ENCODE assay signal across 1 worm cellular context in the genomic region with DNA sequence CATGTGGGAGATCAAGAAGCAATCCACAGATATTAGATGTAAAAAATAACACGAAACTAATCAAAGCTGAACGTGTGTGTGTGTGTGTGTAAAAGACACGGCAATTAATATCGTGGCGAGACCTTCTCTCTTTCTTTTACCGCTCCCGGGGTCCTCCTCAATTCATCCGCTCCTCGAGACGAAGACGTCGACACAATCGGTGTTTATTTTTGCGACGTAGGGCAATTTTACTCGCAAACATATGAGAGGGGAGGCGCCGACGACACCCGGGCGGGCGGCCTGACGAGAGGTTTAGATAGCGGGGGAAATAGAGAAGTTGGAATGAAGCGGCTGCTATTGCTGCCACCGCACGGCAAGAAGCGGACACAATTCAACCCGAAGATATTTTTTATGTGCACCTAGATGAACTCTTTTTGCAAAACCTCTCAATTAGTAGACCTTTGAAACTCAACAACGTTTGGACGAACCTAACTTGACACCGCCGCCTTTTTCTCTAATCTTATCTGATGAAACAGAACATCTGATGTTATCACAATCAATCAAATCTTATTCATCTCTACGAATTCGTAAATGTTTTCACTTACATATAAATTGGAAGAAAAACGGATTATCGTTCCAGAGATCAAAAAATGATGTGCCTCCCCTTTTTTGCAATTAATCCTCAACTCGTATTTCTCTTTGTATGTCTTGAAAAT.
A peak's percentile ranks its signal among the peaks of the same experiment; 100 is the strongest.
TF ChIP-seq lines count a peak whose summit lies in the region.

No protein-coding gene starts in this region.

TF ChIP-seq in whole organism, L4 larva, 104 proteins besides CTCF, POLR2A, EP300 and RAD21 (continued from another document):
- TF ChIP-seq vab-7 (GFP tag; IDR thresholded peaks at IDR 0.05; lab: Robert Waterston, UW) = no peak
- TF ChIP-seq spr-1 (tag; optimal IDR thresholded peaks at IDR 0.05; lab: Kevin White, UChicago) = no peak
- no peak for TF ChIP-seq T26A8.4 (GFP tag; IDR thresholded peaks at IDR 0.05; lab: Robert Waterston, UW)
- TF ChIP-seq mdl-1 (tag; optimal IDR thresholded peaks at IDR 0.05; lab: Kevin White, UChicago) = peak in 1 of 2 experiments; percentile 8
- no peak for TF ChIP-seq F44E2.7 (GFP tag; IDR thresholded peaks at IDR 0.05; lab: Robert Waterston, UW)
- no peak for TF ChIP-seq unc-39 (tag; optimal IDR thresholded peaks at IDR 0.05; lab: Kevin White, UChicago)
- TF ChIP-seq lin-38 (GFP tag; IDR thresholded peaks at IDR 0.05; lab: Robert Waterston, UW) = no peak
- no peak for TF ChIP-seq nhr-77 (tag; optimal IDR thresholded peaks at IDR 0.05; lab: Kevin White, UChicago)
- TF ChIP-seq zfp-3 (GFP tag; conservative IDR thresholded peaks at IDR 0.05; lab: Robert Waterston, UW) = no peak
- TF ChIP-seq unc-62 (GFP tag; optimal IDR thresholded peaks at IDR 0.05 in 1 of 2; lab: Kevin White, UChicago) = peak in 1 of 2 experiments; percentile 76
- TF ChIP-seq unc-62 (tag; optimal IDR thresholded peaks at IDR 0.05; lab: Kevin White, UChicago) = no peak
